Worm (Caenorhabditis elegans): ENCODE data around the gene T07E3.3.

T07E3.3 gene

DNA sequence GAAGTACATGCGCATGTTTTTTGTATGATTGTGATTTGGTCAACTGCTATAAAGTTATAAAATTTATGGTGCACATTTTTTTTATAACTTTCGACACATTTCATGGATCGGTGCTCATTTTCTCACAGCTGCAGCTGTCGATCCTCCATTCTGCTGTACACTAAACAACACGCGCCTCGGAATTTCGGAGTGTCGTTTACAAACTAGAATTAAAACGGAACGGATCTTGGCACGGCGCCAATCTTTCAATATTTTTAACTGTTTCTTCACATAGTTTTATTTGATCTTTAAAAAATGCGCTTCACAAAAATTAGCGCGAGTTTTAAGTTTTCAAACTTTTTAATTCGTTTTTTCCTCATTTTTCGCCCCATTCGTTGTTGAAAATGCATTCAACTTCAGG, 42.7 kb downstream of the T07E3.3 start, which contains the start of gene let-711 (continued):
- TF ChIP-seq Y56A3A.18 (GFP tag; IDR thresholded peaks at IDR 0.05) (no peak), Y53F4B.3 (GFP tag; IDR thresholded peaks at IDR 0.05) (no peak), nhr-27 (tag; optimal IDR thresholded peaks at IDR 0.05) (no peak), bed-2 (GFP tag; IDR thresholded peaks at IDR 0.05) (no peak), unc-130 (GFP tag; optimal IDR thresholded peaks at IDR 0.05) (no peak), nhr-90 (tag; optimal IDR thresholded peaks at IDR 0.05) (no peak), ceh-27 (GFP tag; optimal IDR thresholded peaks at IDR 0.05) (no peak), ztf-3 (GFP tag; optimal IDR thresholded peaks at IDR 0.05) (no peak), efl-1 (GFP tag; optimal IDR thresholded peaks at IDR 0.05) (peak; percentile 89), attf-3 (GFP tag; conservative IDR thresholded peaks at IDR 0.05) (peak; percentile 95), xnd-1 (tag; optimal IDR thresholded peaks at IDR 0.05) (peak; percentile 60), nfya-2 (GFP tag; IDR thresholded peaks at IDR 0.05) (no peak), B0336.3 (GFP tag; IDR thresholded peaks at IDR 0.05) (no peak), repo-1 (tag; optimal IDR thresholded peaks at IDR 0.05) (no peak), attf-6 (GFP tag; IDR thresholded peaks at IDR 0.05) (no peak), sea-2 (GFP tag; IDR thresholded peaks at IDR 0.05) (no peak), Y79H2A.3 (GFP tag; conservative IDR thresholded peaks at IDR 0.05) (no peak), T26A5.8 (tag; optimal IDR thresholded peaks at IDR 0.05) (no peak), ceh-91 (GFP tag; IDR thresholded peaks at IDR 0.05) (peak; percentile 78), lag-1 (GFP tag; IDR thresholded peaks at IDR 0.05) (no peak), madf-3 (GFP tag; IDR thresholded peaks at IDR 0.05) (0 out of 2 replicates have a peak, but pooled peaks have one; percentile 79), Y53G8AR.9 (GFP tag; conservative IDR thresholded peaks at IDR 0.05) (no peak), ZK185.1 (tag; optimal IDR thresholded peaks at IDR 0.05; ENCODE audit: poor library complexity, severe bottlenecking) (no peak), ets-4 (GFP tag; optimal IDR thresholded peaks at IDR 0.05) (no peak), K12H6.12 (tag; optimal IDR thresholded peaks at IDR 0.05) (no peak), athp-1 (tag; optimal IDR thresholded peaks at IDR 0.05) (no peak), him-1 (tag; optimal IDR thresholded peaks at IDR 0.05) (no peak), tbp1 (GFP tag; optimal IDR thresholded peaks at IDR 0.05) (no peak), C17E4.6 (GFP tag; IDR thresholded peaks at IDR 0.05) (no peak), ceh-40 (GFP tag; IDR thresholded peaks at IDR 0.05) (no peak), tbx-9 (tag; optimal IDR thresholded peaks at IDR 0.05; ENCODE audit: borderline replicate concordance) (no peak), F10E7.11 (tag; optimal IDR thresholded peaks at IDR 0.05) (no peak), ceh-100 (GFP tag; IDR thresholded peaks at IDR 0.05) (no peak), ceh-58 (GFP tag; IDR thresholded peaks at IDR 0.05) (no peak), F49E8.2 (tag; optimal IDR thresholded peaks at IDR 0.05; ENCODE audit: insufficient read depth) (no peak), sdz-38 (tag; optimal IDR thresholded peaks at IDR 0.05) (no peak), B0261.1 (tag; optimal IDR thresholded peaks at IDR 0.05) (no peak), attf-5 (GFP tag; optimal IDR thresholded peaks at IDR 0.05) (no peak), lin-35 (GFP tag; optimal IDR thresholded peaks at IDR 0.05) (no peak), nhr-80 (tag; optimal IDR thresholded peaks at IDR 0.05) (no peak), egl-44 (GFP tag; IDR thresholded peaks at IDR 0.05) (no peak), ztf-18 (tag; optimal IDR thresholded peaks at IDR 0.05) (no peak), F52B5.7 (tag; optimal IDR thresholded peaks at IDR 0.05) (no peak), mes-4 (tag; optimal IDR thresholded peaks at IDR 0.05) (no peak), K11D2.4 (GFP tag; IDR thresholded peaks at IDR 0.05) (no peak), mxl-1 (tag; optimal IDR thresholded peaks at IDR 0.05) (no peak), F39B2.1 (GFP tag; IDR thresholded peaks at IDR 0.05) (no peak), lir-1 (GFP tag; conservative IDR thresholded peaks at IDR 0.05) (no peak), snpc-3.4 (tag; optimal IDR thresholded peaks at IDR 0.05) (peak; percentile 7), F37B4.10 (GFP tag; IDR thresholded peaks at IDR 0.05) (no peak), ekl-4 (GFP tag; IDR thresholded peaks at IDR 0.05) (0 out of 2 replicates have a peak, but pooled peaks have one; percentile 29)

All from whole organism, young adult.